Fruit fly (Drosophila melanogaster) whole organism, embryonic: ENCODE results near the gene ebd1.

ENCODE experiments used
- CG10366 ChIP-seq: fragments of 200-800 bp; sonication (Bioruptor generic); IDR thresholded peaks from 2 replicates; pipeline ENCODE4 v1.3.6; 2022; ENCODE audit warnings: missing biosample characterization, missing genetic modification characterization
- CG11085 ChIP-seq: fragments of 200-800 bp; sonication (Bioruptor generic); IDR thresholded peaks from 2 replicates; pipeline ENCODE4 v1.3.6; 2022; ENCODE audit warnings: missing biosample characterization, missing genetic modification characterization
- CG11695 ChIP-seq: fragments of 200-800 bp; sonication (Bioruptor generic); IDR thresholded peaks from 3 replicates; pipeline ENCODE4 v1.3.6; 2022; ENCODE audit warnings: missing biosample characterization, missing genetic modification characterization
- CG12071 ChIP-seq: fragments of 200-800 bp; sonication (Bioruptor generic); optimal IDR thresholded peaks from 3 replicates; lab custom pipeline; 2018; ENCODE audit warnings: missing biosample characterization, mild to moderate bottlenecking, missing genetic modification characterization
- CG14667 ChIP-seq: fragments of 200-800 bp; sonication (Bioruptor generic); IDR thresholded peaks from 2 replicates; pipeline ENCODE4 v1.3.6; 2022; ENCODE audit warnings: missing biosample characterization, missing genetic modification characterization
- CG15696 ChIP-seq: fragments of 200-800 bp; sonication (Bioruptor generic); optimal IDR thresholded peaks from 2 replicates; lab custom pipeline; 2019; ENCODE audit warnings: missing biosample characterization, mild to moderate bottlenecking, missing genetic modification characterization, moderate library complexity
- CG2116 ChIP-seq: fragments of 200-800 bp; sonication (Bioruptor generic); optimal IDR thresholded peaks from 3 replicates; lab custom pipeline; 2018; ENCODE audit warnings: missing biosample characterization, mild to moderate bottlenecking, missing genetic modification characterization
- CG2199 ChIP-seq: fragments of 200-800 bp; sonication (Bioruptor generic); IDR thresholded peaks from 3 replicates; pipeline ENCODE4 v1.3.6; 2022; ENCODE audit warnings: missing biosample characterization, missing genetic modification characterization
- CG30431 ChIP-seq: fragments of 200-800 bp; sonication (Bioruptor generic); optimal IDR thresholded peaks from 2 replicates; lab custom pipeline; 2017; ENCODE audit warnings: missing biosample characterization, missing genetic modification characterization
- CG3065 ChIP-seq: fragments of 200-800 bp; sonication (Bioruptor generic); optimal IDR thresholded peaks from 2 replicates; lab custom pipeline; 2016; ENCODE audit warnings: missing biosample characterization, missing genetic modification characterization
- CG3281 ChIP-seq: fragments of 200-800 bp; sonication (Bioruptor generic); optimal IDR thresholded peaks from 3 replicates; lab custom pipeline; 2017; ENCODE audit warnings: missing biosample characterization, mild to moderate bottlenecking, missing genetic modification characterization
- CG33213 ChIP-seq: fragments of 200-800 bp; sonication (Bioruptor generic); optimal IDR thresholded peaks from 3 replicates; lab custom pipeline; 2016; ENCODE audit warnings: missing biosample characterization, missing genetic modification characterization
- CG34224 ChIP-seq: fragments of 200-800 bp; sonication (Bioruptor generic); IDR thresholded peaks from 3 replicates; pipeline ENCODE4 v1.3.6; 2022; ENCODE audit warnings: missing biosample characterization, missing genetic modification characterization; ENCODE audit not compliant: partially characterized antibody
- CG34422 ChIP-seq: fragments of 200-800 bp; sonication (Bioruptor generic); IDR thresholded peaks from 3 replicates; pipeline ENCODE4 v1.3.6; 2022; ENCODE audit warnings: missing biosample characterization, missing genetic modification characterization
- CG42726 ChIP-seq: fragments of 200-800 bp; sonication (Bioruptor generic); IDR thresholded peaks from 2 replicates; pipeline ENCODE4 v1.3.6; 2022; ENCODE audit warnings: missing biosample characterization, missing genetic modification characterization; ENCODE audit not compliant: partially characterized antibody
- CG6765 ChIP-seq: fragments of 200-800 bp; sonication (Bioruptor generic); optimal IDR thresholded peaks from 3 replicates; lab custom pipeline; 2017; ENCODE audit warnings: missing biosample characterization, mild to moderate bottlenecking, missing genetic modification characterization
- CG7963 ChIP-seq: fragments of 200-800 bp; sonication (Bioruptor generic); IDR thresholded peaks from 3 replicates; pipeline ENCODE4 v1.3.6; 2022; ENCODE audit warnings: missing biosample characterization, missing genetic modification characterization; ENCODE audit not compliant: partially characterized antibody
- CG8290 ChIP-seq, 3 experiments: fragments of 200-800 bp; sonication (Bioruptor generic); optimal IDR thresholded peaks; 2 replicates each; lab custom pipeline; 2016 to 2019; ENCODE audit warnings: missing biosample characterization in 3 of 3, missing genetic modification characterization in 3 of 3, mild to moderate bottlenecking in 2 of 3, moderate library complexity in 1 of 3
- CG9817 ChIP-seq: fragments of 200-800 bp; sonication (Bioruptor generic); optimal IDR thresholded peaks from 2 replicates; lab custom pipeline; 2018; ENCODE audit warnings: missing biosample characterization, mild to moderate bottlenecking, missing genetic modification characterization, moderate library complexity
- CHES-1-like ChIP-seq: fragments of 200-800 bp; sonication (Bioruptor generic); optimal IDR thresholded peaks from 2 replicates; lab custom pipeline; 2016; ENCODE audit warnings: missing biosample characterization, missing genetic modification characterization
- Dfd ChIP-seq, 2 experiments: fragments of >200 bp; optimal IDR thresholded peaks; 2 replicates each; lab custom pipeline; 2017; ENCODE audit warnings: missing biosample characterization in 2 of 2, missing genetic modification characterization in 2 of 2
- Doc2 ChIP-seq: fragments of 200-800 bp; sonication (Bioruptor generic); IDR thresholded peaks from 2 replicates; pipeline ENCODE4 v1.3.6; 2022; ENCODE audit warnings: missing biosample characterization, missing genetic modification characterization
- MBD-R2 ChIP-seq: fragments of 200-800 bp; sonication (Bioruptor generic); IDR thresholded peaks from 2 replicates; pipeline ENCODE4 v1.3.6; 2022; ENCODE audit warnings: missing biosample characterization, missing genetic modification characterization
- MTF-1 ChIP-seq: fragments of 200-800 bp; sonication (Bioruptor generic); optimal IDR thresholded peaks from 2 replicates; lab custom pipeline; 2018; ENCODE audit warnings: missing biosample characterization, mild to moderate bottlenecking, missing genetic modification characterization, borderline replicate concordance
- Max ChIP-seq: fragments of 200-800 bp; sonication (Bioruptor generic); optimal IDR thresholded peaks from 2 replicates; lab custom pipeline; 2016; ENCODE audit warnings: missing biosample characterization, mild to moderate bottlenecking, missing genetic modification characterization
- Sox102F ChIP-seq: fragments of 200-800 bp; sonication (Bioruptor generic); optimal IDR thresholded peaks from 2 replicates; lab custom pipeline; 2018; ENCODE audit warnings: missing biosample characterization, mild to moderate bottlenecking, missing genetic modification characterization, moderate library complexity
- TFAM ChIP-seq: fragments of 200-800 bp; sonication (Bioruptor generic); optimal IDR thresholded peaks from 2 replicates; lab custom pipeline; 2017; ENCODE audit warnings: missing biosample characterization, missing genetic modification characterization, inconsistent platforms
- Tbp ChIP-seq: fragments of >200 bp; optimal IDR thresholded peaks from 2 replicates; lab custom pipeline; 2018; ENCODE audit warnings: missing biosample characterization, missing genetic modification characterization
- amos ChIP-seq: fragments of 200-800 bp; sonication (Bioruptor generic); IDR thresholded peaks from 2 replicates; pipeline ENCODE4 v1.3.6; 2022; ENCODE audit warnings: missing biosample characterization, missing genetic modification characterization; ENCODE audit not compliant: partially characterized antibody
- ara ChIP-seq: fragments of 200-800 bp; sonication (Bioruptor generic); IDR thresholded peaks from 2 replicates; pipeline ENCODE4 v1.3.6; 2022; ENCODE audit warnings: missing biosample characterization, missing genetic modification characterization
- ato ChIP-seq: fragments of 200-800 bp; sonication (Bioruptor generic); IDR thresholded peaks from 2 replicates; pipeline ENCODE4 v1.3.6; 2022; ENCODE audit warnings: missing biosample characterization, missing genetic modification characterization; ENCODE audit not compliant: partially characterized antibody
- caup ChIP-seq: fragments of 200-800 bp; sonication (Bioruptor generic); optimal IDR thresholded peaks from 3 replicates; lab custom pipeline; 2017; ENCODE audit warnings: missing biosample characterization, mild to moderate bottlenecking, missing genetic modification characterization, moderate library complexity; ENCODE audit not compliant: severe bottlenecking
- dpn ChIP-seq, 2 experiments: fragments of 200-800 bp; sonication (Bioruptor generic); optimal IDR thresholded peaks; 3 replicates each; lab custom pipeline; 2016; ENCODE audit warnings: missing biosample characterization in 2 of 2, missing genetic modification characterization in 2 of 2
- en ChIP-seq: fragments of 200-800 bp; sonication (Bioruptor generic); optimal IDR thresholded peaks from 2 replicates; lab custom pipeline; 2016; ENCODE audit warnings: missing biosample characterization, missing genetic modification characterization
- exex ChIP-seq: fragments of 200-800 bp; sonication (Bioruptor generic); optimal IDR thresholded peaks from 4 replicates; lab custom pipeline; 2018; ENCODE audit warnings: missing biosample characterization, mild to moderate bottlenecking, missing genetic modification characterization, moderate library complexity
- gsb-n ChIP-seq: fragments of 200-800 bp; sonication (Bioruptor generic); optimal IDR thresholded peaks from 3 replicates; lab custom pipeline; 2018; ENCODE audit warnings: missing biosample characterization, mild to moderate bottlenecking, missing genetic modification characterization
- lmd ChIP-seq: fragments of 200-800 bp; sonication (Bioruptor generic); IDR thresholded peaks from 2 replicates; pipeline ENCODE4 v1.3.6; 2022; ENCODE audit warnings: missing biosample characterization, missing genetic modification characterization
- odd ChIP-seq: fragments of 200-800 bp; sonication (Bioruptor generic); optimal IDR thresholded peaks from 2 replicates; lab custom pipeline; 2017; ENCODE audit warnings: missing biosample characterization, mild to moderate bottlenecking, missing genetic modification characterization
- pho ChIP-seq: fragments of 200-800 bp; sonication (Bioruptor generic); optimal IDR thresholded peaks from 2 replicates; lab custom pipeline; 2016; ENCODE audit warnings: missing biosample characterization, missing genetic modification characterization
- prd ChIP-seq, 3 experiments: fragments of >200 bp in 2 of 3; fragments of 200-800 bp in 1 of 3; sonication (Bioruptor generic) in 1 of 3; optimal IDR thresholded peaks in 2 of 3; IDR thresholded peaks in 1 of 3; 2 replicates in 2 of 3; 3 replicates in 1 of 3; pipeline versions ENCODE4 v1.3.6 to Lab custom; 2017 to 2022; ENCODE audit warnings: missing biosample characterization in 1 of 3, missing genetic modification characterization in 1 of 3
- pzg ChIP-seq: fragments of 200-800 bp; sonication (Bioruptor generic); optimal IDR thresholded peaks from 3 replicates; lab custom pipeline; 2018; ENCODE audit warnings: missing biosample characterization, mild to moderate bottlenecking, missing genetic modification characterization, moderate library complexity
- sens ChIP-seq: fragments of 200-800 bp; sonication (Bioruptor generic); peaks from one replicate; lab custom pipeline; 2016; ENCODE audit warnings: missing biosample characterization, missing genetic modification characterization
- sisA ChIP-seq: fragments of 200-800 bp; sonication (Bioruptor generic); IDR thresholded peaks from 2 replicates; pipeline ENCODE4 v1.3.6; 2022; ENCODE audit warnings: missing biosample characterization, missing genetic modification characterization
- sr ChIP-seq: fragments of 200-800 bp; sonication (Bioruptor generic); IDR thresholded peaks from 3 replicates; pipeline ENCODE4 v1.3.6; 2022; ENCODE audit warnings: missing biosample characterization, missing genetic modification characterization
- tll ChIP-seq, 2 experiments: fragments of 200-800 bp in 1 of 2; fragments of >200 bp in 1 of 2; sonication (Bioruptor generic) in 1 of 2; optimal IDR thresholded peaks; 2 replicates each; lab custom pipeline; 2017 to 2019; ENCODE audit warnings: missing biosample characterization in 2 of 2, missing genetic modification characterization in 2 of 2, mild to moderate bottlenecking in 1 of 2, moderate library complexity in 1 of 2
- trem ChIP-seq: fragments of 200-800 bp; optimal IDR thresholded peaks from 3 replicates; lab custom pipeline; 2019; ENCODE audit warnings: missing biosample characterization, mild to moderate bottlenecking, missing genetic modification characterization, moderate library complexity
- unpg ChIP-seq: fragments of 200-800 bp; sonication (Bioruptor generic); optimal IDR thresholded peaks from 3 replicates; lab custom pipeline; 2018; ENCODE audit warnings: missing biosample characterization, mild to moderate bottlenecking, missing genetic modification characterization, moderate library complexity
- vvl ChIP-seq: fragments of 200-800 bp; sonication (Bioruptor generic); IDR thresholded peaks from 2 replicates; pipeline ENCODE4 v1.3.6; 2022; ENCODE audit warnings: missing biosample characterization, missing genetic modification characterization

Gene ebd1

dm6 chr3L:681793-682369 is 3.5 kb downstream of the ebd1 start (continued):
- TF ChIP-seq CG7963, result no peak
- peak; percentile 97 for TF ChIP-seq sr (GFP tag; lab: Robert Waterston, UW)
- TF ChIP-seq sens, result peak; percentile 89
- no peak for TF ChIP-seq en
- no peak for TF ChIP-seq CG30431 (GFP tag; lab: Kevin White, UChicago)
- TF ChIP-seq CG2199 (GFP tag; lab: Robert Waterston, UW), result peak; percentile 81; the same call in 1 of the 3 replicates
- TF ChIP-seq CG42726 (GFP tag; lab: Robert Waterston, UW), result no peak
- no peak for TF ChIP-seq prd (optimal IDR thresholded peaks at IDR 0.05; lab: Kevin White, UChicago)
- TF ChIP-seq prd (GFP tag; IDR thresholded peaks at IDR 0.05; lab: Robert Waterston, UW), result no peak
- no peak for TF ChIP-seq CG10366 (GFP tag; lab: Robert Waterston, UW)
- TF ChIP-seq CG14667 (GFP tag; lab: Robert Waterston, UW), result no peak
- TF ChIP-seq CG34422 (GFP tag; lab: Robert Waterston, UW), result peak; percentile 81; the same call in 1 of the 3 replicates
- peak; percentile 67 for TF ChIP-seq caup (GFP tag; lab: Kevin White, UChicago)
- peak; percentile 60 for TF ChIP-seq gsb-n (tag; lab: Kevin White, UChicago)
- TF ChIP-seq trem (tag; lab: Kevin White, UChicago), result peak; percentile 74
- peak; percentile 51 for TF ChIP-seq ato (GFP tag; lab: Robert Waterston, UW)
- peak in 1 of 2 experiments; percentile 5 for TF ChIP-seq tll (GFP tag; optimal IDR thresholded peaks at IDR 0.05; lab: Kevin White, UChicago)
- TF ChIP-seq Max (GFP tag; lab: Kevin White, UChicago), result peak; percentile 27
- TF ChIP-seq CHES-1-like (GFP tag; lab: Kevin White, UChicago), result peak; percentile 80
- TF ChIP-seq pho (GFP tag; lab: Kevin White, UChicago), result no peak
- TF ChIP-seq Tbp (GFP tag; lab: Kevin White, UChicago), result no peak
- TF ChIP-seq CG3065 (GFP tag; lab: Kevin White, UChicago), result no peak
- TF ChIP-seq Dfd (GFP tag; optimal IDR thresholded peaks at IDR 0.05; lab: Kevin White, UChicago), result no peak
- no peak for TF ChIP-seq CG11695 (GFP tag; lab: Robert Waterston, UW)
- TF ChIP-seq vvl (GFP tag; lab: Robert Waterston, UW), result peak; percentile 70
- TF ChIP-seq CG8290 (GFP tag; optimal IDR thresholded peaks at IDR 0.05; lab: Kevin White, UChicago), result peak; percentile 53
- peak; percentile 38 to 83 for TF ChIP-seq CG8290 (tag; optimal IDR thresholded peaks at IDR 0.05; lab: Kevin White, UChicago)
- TF ChIP-seq dpn (GFP tag; optimal IDR thresholded peaks at IDR 0.05; lab: Kevin White, UChicago), result peak; percentile 32 to 43
- peak; percentile 15 for TF ChIP-seq exex (tag; lab: Kevin White, UChicago)
- peak; percentile 64 for TF ChIP-seq CG34224 (GFP tag; lab: Robert Waterston, UW)
- TF ChIP-seq TFAM (GFP tag; lab: Kevin White, UChicago), result no peak
- no peak for TF ChIP-seq CG11085 (GFP tag; lab: Robert Waterston, UW)
- no peak for TF ChIP-seq Doc2 (GFP tag; lab: Robert Waterston, UW)
- TF ChIP-seq CG12071 (GFP tag; lab: Kevin White, UChicago), result peak; percentile 44
- peak; percentile 76 for TF ChIP-seq pzg (GFP tag; lab: Kevin White, UChicago)
- no peak for TF ChIP-seq sisA
- peak; percentile 46 for TF ChIP-seq CG3281 (GFP tag; lab: Kevin White, UChicago)
- peak; percentile 37 for TF ChIP-seq CG2116 (GFP tag; lab: Kevin White, UChicago)
- TF ChIP-seq CG15696 (tag; lab: Kevin White, UChicago), result no peak
- peak; percentile 25 for TF ChIP-seq CG6765 (GFP tag; lab: Kevin White, UChicago)
- TF ChIP-seq CG33213, result peak; percentile 60
- TF ChIP-seq CG9817 (tag; lab: Kevin White, UChicago), result no peak
- TF ChIP-seq MTF-1 (GFP tag; lab: Kevin White, UChicago), result peak; percentile 42
- TF ChIP-seq ara, result no peak
- peak; percentile 16; the same call in 1 of the 2 replicates for TF ChIP-seq amos (GFP tag; lab: Robert Waterston, UW)
- peak; percentile 50 for TF ChIP-seq unpg (GFP tag; lab: Kevin White, UChicago)
- no peak for TF ChIP-seq Sox102F (GFP tag; lab: Kevin White, UChicago)
- TF ChIP-seq MBD-R2 (GFP tag; lab: Robert Waterston, UW), result peak; percentile 89
- TF ChIP-seq lmd (GFP tag; lab: Robert Waterston, UW), result 0 out of 2 replicates have a peak, but pooled peaks have one; percentile 5
- peak; percentile 24 for TF ChIP-seq odd (GFP tag; lab: Kevin White, UChicago)
